Worm (Caenorhabditis elegans) whole organism, L1 larva: ENCODE data around the gene dnj-25.
A peak's percentile ranks its signal among the peaks of the same experiment; 100 is the strongest.

Experiments used
- aly-2 ChIP-seq: fragments of 150-350 bp; optimal IDR thresholded peaks from 2 replicates; lab custom pipeline; 2014; ENCODE audit warnings: missing biosample characterization, missing genetic modification characterization
- ceh-8 ChIP-seq: fragments of 200-800 bp; sonication (Bioruptor generic); optimal IDR thresholded peaks from 2 replicates; lab custom pipeline; 2018; ENCODE audit warnings: mild to moderate bottlenecking, missing genetic modification characterization, moderate library complexity, missing compliant biosample characterization
- ceh-82 ChIP-seq, 3 experiments: fragments of 150-350 bp in 1 of 3; sonication (generic microtip) in 2 of 3; optimal IDR thresholded peaks; 2 replicates each; lab custom pipeline; 2014 to 2017; ENCODE audit warnings: missing biosample characterization in 3 of 3, missing genetic modification characterization in 3 of 3
- ces-1 ChIP-seq: fragments of 150-350 bp; optimal IDR thresholded peaks from 2 replicates; lab custom pipeline; 2014; ENCODE audit warnings: missing biosample characterization, missing genetic modification reagents, missing genetic modification characterization
- dpl-1 ChIP-seq, 3 experiments: fragments of 150-350 bp in 2 of 3; sonication (generic microtip) in 1 of 3; optimal IDR thresholded peaks; 2 replicates each; lab custom pipeline; 2014 to 2017; ENCODE audit warnings: missing biosample characterization in 3 of 3, missing genetic modification characterization in 3 of 3, missing genetic modification reagents in 3 of 3
- dsc-1 ChIP-seq: sonication (generic microtip); optimal IDR thresholded peaks from 2 replicates; lab custom pipeline; 2016; ENCODE audit warnings: mild to moderate bottlenecking, missing genetic modification characterization, missing compliant biosample characterization
- efl-1 ChIP-seq, 4 experiments: fragments of 150-350 bp; optimal IDR thresholded peaks in 3 of 4; peaks in 1 of 4; 1 replicate in 1 of 4; 2 replicates in 3 of 4; lab custom pipeline; 2014; ENCODE audit warnings: missing biosample characterization in 2 of 4, missing genetic modification characterization in 2 of 4, missing genetic modification reagents in 2 of 4
- egl-13 ChIP-seq: sonication (generic microtip); optimal IDR thresholded peaks from 2 replicates; lab custom pipeline; 2016; ENCODE audit warnings: missing genotype, missing genetic modification reagents, missing genetic modification characterization, missing compliant biosample characterization
- egl-27 ChIP-seq, 2 experiments: fragments of 150-350 bp in 1 of 2; sonication (generic microtip); optimal IDR thresholded peaks; 3 replicates each; lab custom pipeline; 2017 to 2018; ENCODE audit warnings: missing biosample characterization in 2 of 2, missing genetic modification characterization in 2 of 2, missing genetic modification reagents in 2 of 2
- elt-2 ChIP-seq: sonication (generic microtip); optimal IDR thresholded peaks from 2 replicates; lab custom pipeline; 2016; ENCODE audit warnings: missing genetic modification characterization, mild to moderate bottlenecking, inconsistent platforms, missing compliant biosample characterization, missing genetic modification reagents
- elt-3 ChIP-seq, 6 experiments: fragments of 150-350 bp in 1 of 6; sonication (generic microtip); optimal IDR thresholded peaks; 2 replicates each; lab custom pipeline; 2017 to 2018; ENCODE audit warnings: missing biosample characterization in 6 of 6, missing genetic modification characterization in 6 of 6, inconsistent platforms in 1 of 6
- fkh-10 ChIP-seq: sonication (generic microtip); optimal IDR thresholded peaks from 2 replicates; lab custom pipeline; 2017; ENCODE audit warnings: missing biosample characterization, missing genetic modification reagents, missing genetic modification characterization
- grh-1 ChIP-seq: fragments of 200-800 bp; sonication (Bioruptor generic); IDR thresholded peaks from 2 replicates; pipeline ENCODE4 v1.3.6; 2022; ENCODE audit warnings: missing genetic modification reagents, missing genetic modification characterization, missing compliant biosample characterization
- hlh-17 ChIP-seq: fragments of 200-800 bp; sonication (Bioruptor generic); optimal IDR thresholded peaks from 2 replicates; lab custom pipeline; 2018; ENCODE audit warnings: missing genetic modification characterization, mild to moderate bottlenecking, missing compliant biosample characterization, moderate library complexity, borderline replicate concordance
- hlh-4 ChIP-seq: sonication (generic microtip); optimal IDR thresholded peaks from 2 replicates; lab custom pipeline; 2016; ENCODE audit warnings: mild to moderate bottlenecking, missing genetic modification characterization, missing compliant biosample characterization
- hpl-2 ChIP-seq: fragments of 150-350 bp; optimal IDR thresholded peaks from 2 replicates; lab custom pipeline; 2014; ENCODE audit warnings: missing biosample characterization, missing genetic modification reagents, missing genetic modification characterization
- irx-1 ChIP-seq: sonication (generic microtip); optimal IDR thresholded peaks from 2 replicates; lab custom pipeline; 2016; ENCODE audit warnings: missing genetic modification characterization, missing compliant biosample characterization
- jun-1 ChIP-seq: fragments of 150-350 bp; optimal IDR thresholded peaks from 2 replicates; lab custom pipeline; 2014; ENCODE audit warnings: missing biosample characterization, missing genetic modification reagents, missing genetic modification characterization
- lin-13 ChIP-seq: fragments of 150-350 bp; optimal IDR thresholded peaks from 2 replicates; lab custom pipeline; 2014; ENCODE audit warnings: missing biosample characterization, missing genetic modification reagents, missing genetic modification characterization
- lin-15B ChIP-seq: fragments of 150-350 bp; sonication (generic microtip); optimal IDR thresholded peaks from 3 replicates; lab custom pipeline; 2014; ENCODE audit warnings: missing biosample characterization, missing genetic modification characterization
- lin-35 ChIP-seq, 2 experiments: fragments of 150-350 bp; optimal IDR thresholded peaks; 2 replicates each; lab custom pipeline; 2014; ENCODE audit warnings: missing biosample characterization in 2 of 2, missing genetic modification characterization in 2 of 2, missing genetic modification reagents in 2 of 2
- lir-3 ChIP-seq: sonication (generic microtip); optimal IDR thresholded peaks from 2 replicates; lab custom pipeline; 2016; ENCODE audit warnings: mild to moderate bottlenecking, missing genetic modification characterization, moderate library complexity, missing compliant biosample characterization; ENCODE audit not compliant: poor library complexity
- lsy-2 ChIP-seq, 2 experiments: fragments of 150-350 bp; optimal IDR thresholded peaks; 2 replicates each; lab custom pipeline; 2014; ENCODE audit warnings: missing biosample characterization in 2 of 2, missing genetic modification characterization in 2 of 2
- mab-9 ChIP-seq: fragments of 200-800 bp; sonication (Bioruptor generic); IDR thresholded peaks from 2 replicates; pipeline ENCODE4 v1.3.6; 2022; ENCODE audit warnings: missing genetic modification reagents, missing genetic modification characterization, missing compliant biosample characterization
- mdl-1 ChIP-seq, 2 experiments: fragments of 150-350 bp; optimal IDR thresholded peaks; 2 replicates each; lab custom pipeline; 2014 to 2017; ENCODE audit warnings: missing biosample characterization in 2 of 2, missing genetic modification characterization in 2 of 2, inconsistent platforms in 1 of 2
- nhr-19 ChIP-seq: fragments of 200-800 bp; sonication (Bioruptor generic); conservative IDR thresholded peaks from 2 replicates; pipeline ENCODE4 v1.3.6; 2022; ENCODE audit warnings: missing genetic modification characterization, missing compliant biosample characterization
- nhr-237 ChIP-seq: fragments of 150-350 bp; optimal IDR thresholded peaks from 2 replicates; lab custom pipeline; 2014; ENCODE audit warnings: missing biosample characterization, missing genetic modification characterization
- nhr-28 ChIP-seq: fragments of 150-350 bp; optimal IDR thresholded peaks from 2 replicates; lab custom pipeline; 2014; ENCODE audit warnings: missing biosample characterization, missing genetic modification characterization
- nhr-47 ChIP-seq: sonication (generic microtip); optimal IDR thresholded peaks from 2 replicates; lab custom pipeline; 2016; ENCODE audit warnings: mild to moderate bottlenecking, missing genetic modification characterization, moderate library complexity, missing compliant biosample characterization
- nhr-71 ChIP-seq: sonication (generic microtip); optimal IDR thresholded peaks from 2 replicates; lab custom pipeline; 2016; ENCODE audit warnings: mild to moderate bottlenecking, missing genetic modification characterization, moderate library complexity, missing compliant biosample characterization
- nhr-77 ChIP-seq: fragments of 150-350 bp; optimal IDR thresholded peaks from 2 replicates; lab custom pipeline; 2014; ENCODE audit warnings: missing biosample characterization, missing genetic modification characterization
- nhr-85 ChIP-seq: sonication (generic microtip); peaks from one replicate; lab custom pipeline; 2016; ENCODE audit warnings: missing genetic modification characterization, inconsistent platforms, missing compliant biosample characterization
- nhr-90 ChIP-seq: sonication (generic microtip); optimal IDR thresholded peaks from 2 replicates; lab custom pipeline; 2016; ENCODE audit warnings: mild to moderate bottlenecking, missing genetic modification characterization, missing compliant biosample characterization; ENCODE audit not compliant: poor library complexity
- pax-3 ChIP-seq: fragments of 200-800 bp; sonication (Bioruptor generic); optimal IDR thresholded peaks from 2 replicates; lab custom pipeline; 2018; ENCODE audit warnings: mild to moderate bottlenecking, missing genetic modification characterization, moderate library complexity, missing compliant biosample characterization
- pqm-1 ChIP-seq: sonication (generic microtip); optimal IDR thresholded peaks from 3 replicates; lab custom pipeline; 2017; ENCODE audit warnings: missing biosample characterization, missing genetic modification characterization
- skn-1 ChIP-seq: fragments of 150-350 bp; optimal IDR thresholded peaks from 2 replicates; lab custom pipeline; 2014; ENCODE audit warnings: missing biosample characterization, missing genetic modification characterization
- sox-4 ChIP-seq: sonication (generic microtip); optimal IDR thresholded peaks from 2 replicates; lab custom pipeline; 2016; ENCODE audit warnings: missing genetic modification characterization, missing compliant biosample characterization
- sup-37 ChIP-seq: fragments of 200-800 bp; sonication (Bioruptor generic); optimal IDR thresholded peaks from 2 replicates; lab custom pipeline; 2018; ENCODE audit warnings: mild to moderate bottlenecking, missing genetic modification characterization, missing compliant biosample characterization
- tbx-2 ChIP-seq: sonication (generic microtip); optimal IDR thresholded peaks from 2 replicates; lab custom pipeline; 2016; ENCODE audit warnings: missing genetic modification characterization, missing compliant biosample characterization
- tlp-1 ChIP-seq: fragments of 150-350 bp; optimal IDR thresholded peaks from 2 replicates; lab custom pipeline; 2014; ENCODE audit warnings: missing biosample characterization, missing genetic modification characterization
- unc-30 ChIP-seq: sonication (generic microtip); optimal IDR thresholded peaks from 2 replicates; lab custom pipeline; 2017; ENCODE audit warnings: missing biosample characterization, missing genetic modification characterization
- unc-62 ChIP-seq: fragments of 150-350 bp; optimal IDR thresholded peaks from 2 replicates; lab custom pipeline; 2014; ENCODE audit warnings: missing biosample characterization, missing genetic modification reagents, missing genetic modification characterization
- xbp-1 ChIP-seq: sonication (generic microtip); optimal IDR thresholded peaks from 2 replicates; lab custom pipeline; 2016; ENCODE audit warnings: missing genetic modification characterization, missing compliant biosample characterization
- zip-4 ChIP-seq: fragments of 200-800 bp; sonication (Bioruptor generic); optimal IDR thresholded peaks from 2 replicates; lab custom pipeline; 2018; ENCODE audit warnings: mild to moderate bottlenecking, missing genetic modification characterization, moderate library complexity, missing compliant biosample characterization
- ztf-4 ChIP-seq: fragments of 150-350 bp; optimal IDR thresholded peaks from 2 replicates; lab custom pipeline; 2014; ENCODE audit warnings: missing biosample characterization, missing genetic modification characterization

dnj-25 gene

DNA sequence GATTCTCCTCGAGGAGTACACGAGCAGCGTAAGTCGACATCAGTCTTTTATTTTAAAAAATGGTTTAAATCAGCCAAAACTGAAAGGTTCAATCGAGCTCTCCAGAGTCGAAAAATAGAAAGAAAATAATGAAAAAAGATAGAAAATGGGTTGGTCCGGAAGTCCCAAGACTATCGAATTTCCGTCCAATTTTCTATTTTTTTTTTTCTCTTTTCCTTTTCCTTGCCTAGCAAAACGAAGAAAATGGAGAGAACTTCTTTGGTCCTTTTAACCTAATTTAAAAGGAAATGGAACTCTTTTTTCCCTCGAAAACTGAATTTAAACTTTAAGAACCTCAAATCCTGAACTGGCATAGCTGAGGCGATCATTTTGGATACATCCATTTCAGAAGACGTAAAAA, 4.8 kb downstream of the dnj-25 start:
- TF ChIP-seq fkh-10 = peak; percentile 65
- TF ChIP-seq aly-2 (tag; lab: Kevin White, UChicago) = no peak
- peak; percentile 2 for TF ChIP-seq irx-1 (tag; lab: Kevin White, UChicago)
- no peak for TF ChIP-seq nhr-47 (tag; lab: Kevin White, UChicago)
- TF ChIP-seq ceh-82 (tag; optimal IDR thresholded peaks at IDR 0.05; lab: Kevin White, UChicago) = no peak
- TF ChIP-seq ceh-8 (GFP tag; lab: Kevin White, UChicago) = no peak
- no peak for TF ChIP-seq dsc-1 (tag; lab: Kevin White, UChicago)
- TF ChIP-seq nhr-85 (tag; lab: Kevin White, UChicago) = no peak
- no peak for TF ChIP-seq nhr-77 (tag; lab: Kevin White, UChicago)
- TF ChIP-seq ces-1 = peak; percentile 33
- TF ChIP-seq tbx-2 (tag; lab: Kevin White, UChicago) = peak; percentile 7
- no peak for TF ChIP-seq mdl-1 (tag; optimal IDR thresholded peaks at IDR 0.05; lab: Kevin White, UChicago)

DNA sequence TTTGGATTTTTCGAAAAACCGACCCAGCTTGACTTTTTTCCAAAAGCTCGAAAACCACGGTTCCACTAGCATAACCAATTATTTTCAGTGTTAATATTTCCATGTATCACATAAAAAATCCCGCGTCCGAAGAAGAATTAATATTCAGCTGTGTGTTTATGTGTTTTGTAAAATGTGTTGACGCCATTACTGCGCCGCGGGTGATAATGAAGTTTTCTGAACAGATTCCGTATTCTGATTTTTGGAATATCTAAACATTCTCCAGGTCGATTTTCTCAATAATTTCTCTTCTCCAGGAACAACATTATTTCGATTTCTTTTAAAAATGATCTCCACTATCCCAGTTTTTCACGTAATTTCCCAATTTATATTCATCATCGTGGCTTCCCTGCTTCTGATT, 9.5 kb downstream of the dnj-25 start, which contains the start of gene srxa-6:
Gene srxa-6 (plus strand): TSS at position 301 of the 400 bp plus-strand sequence.
- TF ChIP-seq skn-1 (tag; lab: Kevin White, UChicago) (no peak), egl-13 (tag; lab: Kevin White, UChicago) (no peak), sox-4 (tag; lab: Kevin White, UChicago) (no peak), grh-1 (GFP tag; lab: Robert Waterston, UW) (no peak), hpl-2 (GFP tag; lab: Kevin White, UChicago) (no peak), hlh-17 (no peak), pax-3 (tag; lab: Kevin White, UChicago) (no peak), nhr-47 (tag; lab: Kevin White, UChicago) (no peak), pqm-1 (tag; lab: Kevin White, UChicago) (no peak), irx-1 (tag; lab: Kevin White, UChicago) (no peak), jun-1 (tag; lab: Kevin White, UChicago) (no peak), sup-37 (GFP tag; lab: Kevin White, UChicago) (no peak), zip-4 (no peak), lin-35 (GFP tag; optimal IDR thresholded peaks at IDR 0.05; lab: Kevin White, UChicago) (no peak), ceh-82 (tag; optimal IDR thresholded peaks at IDR 0.05; lab: Kevin White, UChicago) (no peak), nhr-28 (tag; lab: Kevin White, UChicago) (no peak)

DNA sequence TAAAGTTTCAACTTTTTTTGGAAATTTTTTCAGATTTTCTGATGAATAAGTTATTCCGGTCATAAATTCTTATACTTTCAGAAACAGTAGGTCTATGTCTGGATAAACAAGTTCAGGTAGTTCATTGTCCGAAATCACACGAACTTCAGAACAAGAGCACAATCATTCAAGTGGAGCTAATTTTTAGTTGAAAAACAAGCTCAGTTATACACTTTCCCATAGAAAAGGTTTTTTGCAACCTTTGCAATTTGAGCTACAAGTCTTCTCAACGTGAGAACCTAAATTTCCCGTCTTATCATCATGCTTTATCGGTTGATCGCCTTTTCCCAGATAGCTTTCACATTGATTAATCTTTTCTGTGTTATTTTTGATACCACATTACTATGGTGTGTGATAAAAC, 12.4 kb downstream of the dnj-25 start, which contains the start of gene srxa-1:
Gene srxa-1 (plus strand): TSS at position 301 of the 400 bp plus-strand sequence.
- no peak for TF ChIP-seq unc-30
- TF ChIP-seq efl-1 (optimal IDR thresholded peaks at IDR 0.05; lab: Kevin White, UChicago) = no peak
- no peak for TF ChIP-seq efl-1 (GFP tag; optimal IDR thresholded peaks at IDR 0.05 in 1 of 2; lab: Kevin White, UChicago)
- no peak for TF ChIP-seq pax-3 (tag; lab: Kevin White, UChicago)
- TF ChIP-seq irx-1 (tag; lab: Kevin White, UChicago) = no peak
- TF ChIP-seq nhr-237 (tag; lab: Kevin White, UChicago) = no peak
- TF ChIP-seq ztf-4 (tag; lab: Kevin White, UChicago) = no peak
- TF ChIP-seq hlh-4 (tag; lab: Kevin White, UChicago) = no peak
- no peak for TF ChIP-seq elt-3 (tag; optimal IDR thresholded peaks at IDR 0.05; lab: Kevin White, UChicago)
- no peak for TF ChIP-seq lir-3 (tag; lab: Kevin White, UChicago)
- no peak for TF ChIP-seq unc-62 (GFP tag; lab: Kevin White, UChicago)
- no peak for TF ChIP-seq nhr-90 (tag; lab: Kevin White, UChicago)

DNA sequence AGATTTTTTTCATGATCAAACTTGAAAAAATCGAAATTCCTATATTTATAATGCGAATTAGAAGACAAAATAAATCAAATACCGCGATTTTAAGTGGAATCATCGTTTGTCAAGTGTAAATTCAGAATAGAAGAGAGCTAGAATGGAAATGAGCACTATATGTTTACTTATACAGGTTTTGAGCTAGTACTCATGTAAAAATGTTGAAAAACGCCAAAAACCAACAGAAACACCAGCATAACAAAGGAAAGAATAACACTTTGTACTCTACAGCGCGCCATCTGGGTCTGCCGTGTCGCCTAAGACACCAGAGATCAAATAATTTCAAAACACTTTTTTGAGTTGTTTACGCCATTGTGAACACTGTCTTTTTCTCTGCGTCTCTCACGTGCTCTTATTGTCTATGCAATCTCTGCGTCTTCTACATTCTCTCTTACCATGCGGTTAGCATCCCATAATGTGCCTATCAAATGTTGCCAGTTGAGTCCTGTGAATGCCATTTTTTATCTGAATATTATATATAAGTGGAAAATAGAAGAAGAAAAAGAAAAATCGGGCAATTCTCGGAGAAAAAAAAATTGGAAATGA, 15.3 kb downstream of the dnj-25 start, which contains the start of gene ipla-3:
Gene ipla-3 (minus strand): TSS at position 510 of the 588 bp plus-strand sequence.
- TF ChIP-seq dpl-1 (GFP tag; optimal IDR thresholded peaks at IDR 0.05; lab: Kevin White, UChicago) (peak in 2 of 3 experiments; percentile 21 to 36), ztf-4 (tag; lab: Kevin White, UChicago) (peak; percentile 10), lin-15B (tag; lab: Kevin White, UChicago) (no peak), elt-2 (tag; lab: Kevin White, UChicago) (peak; percentile 77), skn-1 (tag; lab: Kevin White, UChicago) (peak; percentile 36), lin-13 (GFP tag; lab: Kevin White, UChicago) (no peak), lsy-2 (tag; optimal IDR thresholded peaks at IDR 0.05; lab: Kevin White, UChicago) (peak; percentile 22 to 59), grh-1 (GFP tag; lab: Robert Waterston, UW) (no peak), tlp-1 (tag; lab: Kevin White, UChicago) (no peak), sox-4 (tag; lab: Kevin White, UChicago) (no peak), nhr-19 (GFP tag; lab: Robert Waterston, UW) (no peak), mab-9 (GFP tag; lab: Robert Waterston, UW) (0 out of 2 replicates have a peak, but pooled peaks have one; percentile 26), egl-27 (tag; optimal IDR thresholded peaks at IDR 0.05; lab: Kevin White, UChicago) (no peak), xbp-1 (tag; lab: Kevin White, UChicago) (peak; percentile 7), nhr-71 (peak; percentile 68), lin-35 (GFP tag; optimal IDR thresholded peaks at IDR 0.05; lab: Kevin White, UChicago) (peak; percentile 20 to 60)
